Worm (Caenorhabditis elegans) whole organism, L1 larva: ENCODE results near the gene fbxb-38.

Experiments
- lsy-2 ChIP-seq, 2 experiments: fragments of 150-350 bp; optimal IDR thresholded peaks; 2 replicates each; lab custom pipeline; 2014; ENCODE audit warnings: missing biosample characterization in 2 of 2, missing genetic modification characterization in 2 of 2
- sox-4 ChIP-seq: sonication (generic microtip); optimal IDR thresholded peaks from 2 replicates; lab custom pipeline; 2016; ENCODE audit warnings: missing genetic modification characterization, missing compliant biosample characterization

DNA sequence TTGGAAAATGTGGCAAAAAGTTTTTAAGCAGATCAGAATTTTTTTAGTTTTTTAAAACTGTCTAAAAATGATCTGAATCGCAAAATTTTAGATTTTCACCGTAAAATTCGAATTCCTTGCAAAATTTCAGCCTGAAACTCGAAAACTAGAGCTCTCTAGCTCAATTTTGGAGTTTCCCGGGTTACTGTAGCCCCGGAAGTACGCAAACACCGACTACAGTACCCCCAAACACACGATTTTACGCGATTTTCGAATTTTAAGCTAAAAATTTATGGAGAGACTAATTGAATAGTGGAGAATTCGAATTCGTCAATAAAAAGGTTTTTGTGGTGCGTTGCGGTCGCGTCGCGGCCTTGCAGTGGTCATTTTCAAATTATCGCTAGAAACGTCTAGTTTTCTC lies 18.2 kb upstream of the fbxb-38 start:
- TF ChIP-seq lsy-2 (tag; optimal IDR thresholded peaks at IDR 0.05; lab: Kevin White, UChicago) (peak in 1 of 2 experiments; percentile 30), sox-4 (tag; lab: Kevin White, UChicago) (no peak)
